Worm (Caenorhabditis elegans): ENCODE results near the gene R10F2.5.

DNA sequence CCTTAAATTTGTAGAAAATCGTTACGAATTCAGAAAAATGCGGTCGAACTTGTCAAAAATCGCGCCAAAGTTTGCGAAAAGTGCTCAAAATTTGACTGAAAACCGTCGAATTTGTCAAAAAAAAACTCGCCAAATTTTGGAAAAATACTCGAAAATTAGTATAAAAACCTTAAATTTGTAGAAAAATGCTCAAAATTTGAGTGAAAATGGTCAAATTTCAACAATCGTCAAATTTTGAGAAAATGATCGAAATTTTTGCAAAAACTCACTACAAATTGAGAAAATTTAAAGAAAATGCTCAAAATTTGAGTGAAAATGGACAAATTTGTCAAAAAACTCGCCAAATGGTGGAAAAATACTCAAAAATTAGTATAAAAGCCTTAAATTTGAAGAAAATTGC, 27.9 kb upstream of the R10F2.5 start:
- TF ChIP-seq W03F9.2 (tag; optimal IDR thresholded peaks at IDR 0.05) (no peak), him-1 (tag; optimal IDR thresholded peaks at IDR 0.05) (no peak), dao-5 (tag; optimal IDR thresholded peaks at IDR 0.05) (no peak)

All from whole organism, L4/young adult.